Worm (Caenorhabditis elegans) whole organism, early embryonic: ENCODE measurements around the gene srx-1.

Experiments used
- aly-1 ChIP-seq: sonication (generic microtip); optimal IDR thresholded peaks from 2 replicates; lab custom pipeline; 2016; ENCODE audit warnings: missing genetic modification characterization, missing compliant biosample characterization
- ama-1 ChIP-seq: fragments of 150-350 bp; optimal IDR thresholded peaks from 2 replicates; lab custom pipeline; 2014
- ceh-13 ChIP-seq: fragments of 200-800 bp; sonication (Bioruptor generic); optimal IDR thresholded peaks from 2 replicates; lab custom pipeline; 2018; ENCODE audit warnings: mild to moderate bottlenecking, missing genetic modification characterization, missing compliant biosample characterization
- ceh-36 ChIP-seq: sonication (generic microtip); optimal IDR thresholded peaks from 2 replicates; lab custom pipeline; 2016; ENCODE audit warnings: missing genetic modification characterization, inconsistent platforms, missing compliant biosample characterization
- flt-1 ChIP-seq: fragments of 200-800 bp; sonication (Bioruptor generic); IDR thresholded peaks from 2 replicates; pipeline ENCODE4 v1.3.6; 2022; ENCODE audit warnings: missing genetic modification characterization, missing compliant biosample characterization
- hmbx-1 ChIP-seq: sonication (generic microtip); optimal IDR thresholded peaks from 2 replicates; lab custom pipeline; 2016; ENCODE audit warnings: mild to moderate bottlenecking, missing genetic modification characterization, missing compliant biosample characterization
- hmg-4 ChIP-seq: fragments of 200-800 bp; sonication (Bioruptor generic); optimal IDR thresholded peaks from 2 replicates; lab custom pipeline; 2018; ENCODE audit warnings: mild to moderate bottlenecking, missing genetic modification characterization, missing compliant biosample characterization
- pes-1 ChIP-seq: fragments of 200-800 bp; sonication (Bioruptor generic); IDR thresholded peaks from 2 replicates; pipeline ENCODE4 v1.3.6; 2022; ENCODE audit warnings: missing genetic modification reagents, missing genetic modification characterization, missing compliant biosample characterization
- scrt-1 ChIP-seq: fragments of 200-800 bp; sonication (Bioruptor generic); IDR thresholded peaks from 2 replicates; pipeline ENCODE4 v1.3.6; 2022; ENCODE audit warnings: missing genetic modification characterization, missing compliant biosample characterization
- sea-1 ChIP-seq: fragments of 200-800 bp; sonication (Bioruptor generic); conservative IDR thresholded peaks from 2 replicates; pipeline ENCODE4 v1.3.6; 2022; ENCODE audit warnings: missing genetic modification characterization, missing compliant biosample characterization
- tbx-11 ChIP-seq: fragments of 200-800 bp; sonication (Bioruptor generic); IDR thresholded peaks from 2 replicates; pipeline ENCODE4 v1.3.6; 2022; ENCODE audit warnings: missing genetic modification characterization, missing compliant biosample characterization
- tra-4 ChIP-seq: sonication (generic microtip); optimal IDR thresholded peaks from 2 replicates; lab custom pipeline; 2017; ENCODE audit warnings: missing genetic modification characterization, missing compliant biosample characterization

- no peak for TF ChIP-seq flt-1 (GFP tag; lab: Robert Waterston, UW)
- no peak for TF ChIP-seq ama-1 (lab: Kevin White, UChicago)
- no peak for TF ChIP-seq sea-1 (GFP tag; lab: Robert Waterston, UW)
- no peak for TF ChIP-seq tbx-11
- no peak for TF ChIP-seq tra-4
- TF ChIP-seq scrt-1 (GFP tag; lab: Robert Waterston, UW) = no peak
- TF ChIP-seq hmg-4 (GFP tag; lab: Kevin White, UChicago) = no peak
- TF ChIP-seq pes-1 = no peak
- no peak for TF ChIP-seq ceh-36
- no peak for TF ChIP-seq hmbx-1 (tag; lab: Kevin White, UChicago)
- no peak for TF ChIP-seq aly-1 (tag; lab: Kevin White, UChicago)
- TF ChIP-seq ceh-13 (GFP tag; lab: Kevin White, UChicago) = no peak
These were observed 22.6 kb upstream of the srx-1 start, which contains the start of gene str-84 for ce11 chrV:8980845-8981244.
